Worm (Caenorhabditis elegans): ENCODE data around the gene F35E8.13.
"Not testable (repeated sequence)": the region's sequence is repeated elsewhere in the genome, so short reads cannot be mapped to it uniquely, and the experiment has no call there.

DNA sequence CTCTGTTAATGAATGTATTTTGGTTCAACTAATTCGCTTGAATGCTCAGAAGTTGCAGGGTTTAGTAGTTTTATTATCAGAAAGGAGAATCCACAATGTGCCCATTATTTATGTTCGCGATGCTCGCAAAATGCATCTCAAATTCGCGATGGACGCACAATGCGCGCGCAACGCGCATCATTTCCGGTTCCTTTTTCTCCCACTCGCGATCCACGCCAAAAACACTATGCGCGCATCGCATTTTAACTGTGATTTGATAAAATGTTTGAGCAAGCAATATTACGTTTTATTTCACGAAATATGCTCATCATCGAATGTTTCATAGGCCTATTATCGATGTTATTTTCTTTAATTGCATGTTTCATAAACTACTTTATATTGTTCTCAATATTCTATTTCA lies 6.8 kb downstream of the F35E8.13 start, which contains the start of gene srbc-77:
- not testable (repeated sequence) for TF ChIP-seq R02D3.7 (tag; optimal IDR thresholded peaks at IDR 0.05); fos-1 (tag; optimal IDR thresholded peaks at IDR 0.05); nfya-1 (tag; optimal IDR thresholded peaks at IDR 0.05; ENCODE audit: insufficient read depth); pha-4 (tag; optimal IDR thresholded peaks at IDR 0.05); egl-27 (tag; optimal IDR thresholded peaks at IDR 0.05); elt-1 (tag; optimal IDR thresholded peaks at IDR 0.05); aly-2 (tag; optimal IDR thresholded peaks at IDR 0.05); zag-1 (tag; optimal IDR thresholded peaks at IDR 0.05); snpc-4 (tag; optimal IDR thresholded peaks at IDR 0.05); ama-1 (optimal IDR thresholded peaks at IDR 0.05); nhr-77 (tag; optimal IDR thresholded peaks at IDR 0.05); elt-2 (tag; optimal IDR thresholded peaks at IDR 0.05); tbx-2 (tag; optimal IDR thresholded peaks at IDR 0.05); pqm-1 (tag; optimal IDR thresholded peaks at IDR 0.05)
